Worm (Caenorhabditis elegans) whole organism, late embryonic: ENCODE data around the gene C05B5.1.

Experiments used
- F13H6.1 ChIP-seq: sonication (generic microtip); optimal IDR thresholded peaks from 2 replicates; lab custom pipeline; 2016; ENCODE audit warnings: missing genetic modification characterization, missing compliant biosample characterization
- T23F11.4 ChIP-seq: fragments of 200-800 bp; sonication (Bioruptor generic); optimal IDR thresholded peaks from 2 replicates; lab custom pipeline; 2018; ENCODE audit warnings: mild to moderate bottlenecking, missing genetic modification characterization, missing compliant biosample characterization
- ama-1 ChIP-seq: fragments of 150-350 bp; optimal IDR thresholded peaks from 2 replicates; lab custom pipeline; 2014
- ceh-22 ChIP-seq: sonication (generic microtip); optimal IDR thresholded peaks from 2 replicates; lab custom pipeline; 2017; ENCODE audit warnings: missing biosample characterization, missing genetic modification characterization
- ceh-24 ChIP-seq: sonication (generic microtip); optimal IDR thresholded peaks from 2 replicates; lab custom pipeline; 2016; ENCODE audit warnings: mild to moderate bottlenecking, missing genetic modification characterization, missing compliant biosample characterization
- ceh-34 ChIP-seq: sonication (generic microtip); optimal IDR thresholded peaks from 2 replicates; lab custom pipeline; 2016; ENCODE audit warnings: mild to moderate bottlenecking, missing genetic modification characterization, missing compliant biosample characterization
- ceh-45 ChIP-seq: fragments of 200-800 bp; sonication (Bioruptor generic); IDR thresholded peaks from 2 replicates; pipeline ENCODE4 v1.3.6; 2022; ENCODE audit warnings: missing genetic modification reagents, missing genetic modification characterization, missing compliant biosample characterization
- ceh-48 ChIP-seq: sonication (generic microtip); optimal IDR thresholded peaks from 2 replicates; lab custom pipeline; 2016; ENCODE audit warnings: missing genetic modification characterization, inconsistent platforms, missing compliant biosample characterization
- ceh-6 ChIP-seq: fragments of 200-800 bp; sonication (Bioruptor generic); optimal IDR thresholded peaks from 2 replicates; lab custom pipeline; 2018; ENCODE audit warnings: mild to moderate bottlenecking, missing genetic modification characterization, missing compliant biosample characterization
- che-1 ChIP-seq: sonication (generic microtip); optimal IDR thresholded peaks from 2 replicates; lab custom pipeline; 2016; ENCODE audit warnings: mild to moderate bottlenecking, missing genetic modification characterization, missing compliant biosample characterization
- dmd-4 ChIP-seq: sonication (generic microtip); optimal IDR thresholded peaks from 2 replicates; lab custom pipeline; 2016; ENCODE audit warnings: borderline replicate concordance, missing genetic modification characterization, missing compliant biosample characterization
- dve-1 ChIP-seq: sonication (generic microtip); optimal IDR thresholded peaks from 2 replicates; lab custom pipeline; 2017; ENCODE audit warnings: antibody characterized with exemption, mild to moderate bottlenecking, missing genetic modification characterization, missing compliant biosample characterization
- elt-4 ChIP-seq: sonication (generic microtip); optimal IDR thresholded peaks from 2 replicates; lab custom pipeline; 2016; ENCODE audit warnings: missing genetic modification characterization, missing compliant biosample characterization
- eyg-1 ChIP-seq: sonication (generic microtip); optimal IDR thresholded peaks from 2 replicates; lab custom pipeline; 2016; ENCODE audit warnings: missing genotype, missing genetic modification characterization, missing compliant biosample characterization
- hlh-30 ChIP-seq: sonication (generic microtip); optimal IDR thresholded peaks from 2 replicates; lab custom pipeline; 2017; ENCODE audit warnings: antibody characterized with exemption, missing genetic modification characterization, missing compliant biosample characterization; ENCODE audit not compliant: insufficient read depth
- hlh-6 ChIP-seq: sonication (generic microtip); optimal IDR thresholded peaks from 2 replicates; lab custom pipeline; 2016; ENCODE audit warnings: missing genotype, missing genetic modification characterization, missing compliant biosample characterization
- hlh-8 ChIP-seq: sonication (generic microtip); optimal IDR thresholded peaks from 2 replicates; lab custom pipeline; 2016; ENCODE audit warnings: missing genotype, missing genetic modification characterization, missing compliant biosample characterization
- lin-11 ChIP-seq: fragments of 200-800 bp; sonication (Bioruptor generic); optimal IDR thresholded peaks from 2 replicates; lab custom pipeline; 2018; ENCODE audit warnings: mild to moderate bottlenecking, missing genetic modification characterization, missing compliant biosample characterization
- nhr-232 ChIP-seq: sonication (generic microtip); optimal IDR thresholded peaks from 2 replicates; lab custom pipeline; 2016; ENCODE audit warnings: missing genetic modification characterization, missing compliant biosample characterization
- npax-4 ChIP-seq: sonication (generic microtip); optimal IDR thresholded peaks from 2 replicates; lab custom pipeline; 2016; ENCODE audit warnings: missing genetic modification characterization, missing compliant biosample characterization
- odd-2 ChIP-seq: sonication (generic microtip); optimal IDR thresholded peaks from 2 replicates; lab custom pipeline; 2017; ENCODE audit warnings: antibody characterized with exemption, mild to moderate bottlenecking, missing genetic modification characterization, missing compliant biosample characterization
- pag-3 ChIP-seq: sonication (generic microtip); optimal IDR thresholded peaks from 2 replicates; lab custom pipeline; 2016; ENCODE audit warnings: missing compliant biosample characterization, missing genetic modification characterization, borderline replicate concordance
- pha-2 ChIP-seq: sonication (generic microtip); optimal IDR thresholded peaks from 2 replicates; lab custom pipeline; 2017; ENCODE audit warnings: mild to moderate bottlenecking, missing genetic modification characterization, missing compliant biosample characterization
- pha-4 ChIP-seq: fragments of 150-350 bp; optimal IDR thresholded peaks from 2 replicates; lab custom pipeline; 2018; ENCODE audit warnings: missing biosample characterization, missing genetic modification reagents, missing genetic modification characterization
- pqm-1 ChIP-seq: sonication (generic microtip); optimal IDR thresholded peaks from 2 replicates; lab custom pipeline; 2016; ENCODE audit warnings: missing genetic modification characterization, missing compliant biosample characterization
- pros-1 ChIP-seq: fragments of 150-350 bp; optimal IDR thresholded peaks from 2 replicates; lab custom pipeline; 2014; ENCODE audit warnings: missing biosample characterization, missing genetic modification reagents, missing genetic modification characterization
- ref-2 ChIP-seq: sonication (generic microtip); optimal IDR thresholded peaks from 2 replicates; lab custom pipeline; 2016; ENCODE audit warnings: missing genetic modification characterization, missing compliant biosample characterization
- sdc-2 ChIP-seq: sonication (generic microtip); optimal IDR thresholded peaks from 2 replicates; lab custom pipeline; 2016; ENCODE audit warnings: missing genotype, missing genetic modification characterization, missing compliant biosample characterization
- sox-2 ChIP-seq: fragments of 200-800 bp; sonication (Bioruptor generic); IDR thresholded peaks from 2 replicates; pipeline ENCODE4 v1.3.6; 2022; ENCODE audit warnings: missing genetic modification reagents, missing genetic modification characterization, missing compliant biosample characterization
- sox-4 ChIP-seq: sonication (generic microtip); optimal IDR thresholded peaks from 2 replicates; lab custom pipeline; 2017; ENCODE audit warnings: mild to moderate bottlenecking, missing genetic modification characterization, inconsistent platforms, missing compliant biosample characterization
- ttx-3 ChIP-seq: sonication (generic microtip); optimal IDR thresholded peaks from 2 replicates; lab custom pipeline; 2016; ENCODE audit warnings: missing genetic modification reagents, missing genetic modification characterization, missing compliant biosample characterization
- unc-3 ChIP-seq, 2 experiments: fragments of 200-800 bp in 1 of 2; sonication (Bioruptor generic) in 1 of 2; sonication (generic microtip) in 1 of 2; conservative IDR thresholded peaks in 1 of 2; optimal IDR thresholded peaks in 1 of 2; 2 replicates each; pipeline versions ENCODE4 v1.3.6 to Lab custom; 2016 to 2022; ENCODE audit warnings: missing compliant biosample characterization in 2 of 2, missing genetic modification characterization in 2 of 2, missing genetic modification reagents in 1 of 2
- zip-5 ChIP-seq: sonication (generic microtip); optimal IDR thresholded peaks from 2 replicates; lab custom pipeline; 2016; ENCODE audit warnings: missing genetic modification characterization, missing compliant biosample characterization
- ztf-16 ChIP-seq: sonication (generic microtip); optimal IDR thresholded peaks from 2 replicates; lab custom pipeline; 2017; ENCODE audit warnings: missing genetic modification characterization, missing compliant biosample characterization

Gene C05B5.1

DNA sequence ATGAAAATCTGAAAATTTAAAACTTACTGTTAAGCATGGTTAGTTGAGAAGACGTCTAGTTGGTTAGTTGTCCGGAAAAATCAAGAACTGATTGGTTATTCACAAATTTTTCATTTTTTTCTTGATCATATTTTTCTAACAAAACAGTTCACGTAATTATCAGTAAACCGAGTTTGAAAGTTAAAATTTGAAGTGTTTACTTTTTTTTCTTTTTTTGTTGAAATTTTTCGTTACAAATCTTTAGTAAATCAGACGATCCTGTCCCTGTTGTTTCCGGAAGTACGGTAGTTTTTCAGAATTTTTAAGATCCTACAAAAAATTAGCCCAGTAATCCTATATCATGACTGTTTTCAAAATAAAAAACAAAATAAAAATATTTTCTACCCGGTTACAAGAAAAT lies 12.2 kb upstream of the C05B5.1 start, which contains the start of gene C05B5.2:
Gene C05B5.2, minus strand, starts transcription at position 101 of the 400 bp plus-strand sequence.
- TF ChIP-seq pag-3 (tag; lab: Kevin White, UChicago), result no peak
- no peak for TF ChIP-seq unc-3 (GFP tag; conservative IDR thresholded peaks at IDR 0.05; lab: Robert Waterston, UW)
- TF ChIP-seq unc-3 (tag; optimal IDR thresholded peaks at IDR 0.05; lab: Kevin White, UChicago), result no peak

DNA sequence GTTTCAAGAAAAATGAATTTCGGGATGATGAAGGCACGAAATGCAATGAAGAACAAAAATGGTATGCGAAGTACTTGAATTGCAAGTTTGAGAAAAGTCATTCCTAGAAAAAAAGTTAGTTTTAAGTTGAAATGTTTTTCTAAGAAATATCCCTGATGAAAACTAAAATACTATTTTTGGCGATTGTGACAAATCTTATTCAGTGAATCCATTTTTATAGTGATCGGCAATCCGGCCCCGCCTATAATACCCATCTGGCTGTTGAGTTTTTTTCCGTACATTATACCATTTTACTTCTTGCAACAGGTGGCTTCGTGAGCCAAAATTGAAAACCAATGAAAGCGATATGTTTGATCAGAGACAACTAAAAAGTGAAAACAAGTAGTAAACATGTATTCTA lies 11.0 kb upstream of the C05B5.1 start, which contains the start of gene C05B5.17:
Gene C05B5.17, minus strand, starts transcription at position 101 of the 400 bp plus-strand sequence.
- TF ChIP-seq ztf-16 (no peak), hlh-30 (tag; lab: Kevin White, UChicago) (no peak), che-1 (tag; lab: Kevin White, UChicago) (no peak), T23F11.4 (GFP tag; lab: Kevin White, UChicago) (no peak), eyg-1 (tag; lab: Kevin White, UChicago) (no peak), ceh-48 (tag; lab: Kevin White, UChicago) (no peak), sdc-2 (tag; lab: Kevin White, UChicago) (no peak), sox-4 (tag; lab: Kevin White, UChicago) (no peak), ceh-45 (GFP tag; lab: Robert Waterston, UW) (no peak), npax-4 (tag; lab: Kevin White, UChicago) (no peak), pqm-1 (no peak), ceh-22 (tag; lab: Kevin White, UChicago) (no peak), pag-3 (tag; lab: Kevin White, UChicago) (no peak), dve-1 (no peak), nhr-232 (tag; lab: Kevin White, UChicago) (no peak), elt-4 (tag; lab: Kevin White, UChicago) (no peak), odd-2 (tag; lab: Kevin White, UChicago) (no peak), dmd-4 (tag; lab: Kevin White, UChicago) (no peak)
- TF ChIP-seq, all 69 proteins: peak for 0

ce11 chrIII:9997890-9998289 lies 9.6 kb upstream of the C05B5.1 start, which contains the start of gene pqn-8:
pqn-8 (minus strand) TSS chrIII:9997990.
- TF ChIP-seq pros-1 (no peak), sox-2 (GFP tag; lab: Robert Waterston, UW) (no peak), F13H6.1 (tag; lab: Kevin White, UChicago) (no peak)
- TF ChIP-seq, all 69 proteins: peak for 0

DNA sequence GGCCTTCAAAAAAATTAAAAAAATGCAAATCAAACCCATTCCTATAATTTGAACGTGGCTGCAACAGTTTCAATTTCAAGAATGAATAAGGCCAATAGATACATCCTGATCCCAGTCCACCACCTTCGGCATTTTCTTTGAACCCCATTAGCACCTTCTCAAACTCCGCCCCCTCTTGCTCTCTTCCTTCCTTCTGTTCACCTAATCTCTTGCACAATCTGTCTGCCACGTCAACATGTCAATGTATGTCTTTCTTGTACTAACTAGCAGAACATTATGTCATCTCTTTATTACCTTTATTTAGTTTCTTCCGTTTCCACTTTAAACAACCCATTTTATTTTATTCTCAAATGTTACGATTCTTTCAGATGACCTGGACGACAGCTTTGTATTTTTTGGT lies 5.3 kb upstream of the C05B5.1 start, which contains the start of gene C05B5.4:
Gene C05B5.4, plus strand, starts transcription at position 351 of the 400 bp plus-strand sequence.
- TF ChIP-seq pha-4 (tag; lab: Kevin White, UChicago) (no peak), elt-4 (tag; lab: Kevin White, UChicago) (no peak), ceh-6 (GFP tag; lab: Kevin White, UChicago) (no peak), pqm-1 (no peak), hlh-6 (tag; lab: Kevin White, UChicago) (no peak), lin-11 (tag; lab: Kevin White, UChicago) (no peak), odd-2 (tag; lab: Kevin White, UChicago) (no peak)

DNA sequence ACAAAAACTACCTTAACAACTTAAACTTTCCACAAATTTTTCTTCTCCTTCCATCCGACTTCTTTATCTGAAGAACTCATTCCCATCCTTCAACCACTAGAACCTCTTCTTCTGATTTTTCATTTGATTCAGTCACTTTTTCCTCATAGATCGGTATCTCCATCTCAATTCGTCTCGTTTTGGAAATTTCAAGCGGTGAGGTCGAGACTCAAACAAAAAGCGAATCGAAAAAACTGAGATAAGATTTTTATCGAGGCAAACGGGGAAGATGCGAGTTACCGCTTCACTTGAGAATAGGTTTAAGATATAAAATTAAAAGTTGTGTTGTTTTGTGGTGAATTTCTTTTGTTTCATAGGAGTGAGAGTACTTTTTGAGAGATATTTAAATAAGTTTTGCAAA lies 3.1 kb upstream of the C05B5.1 start:
- TF ChIP-seq elt-4 (tag; lab: Kevin White, UChicago), result no peak
- no peak for TF ChIP-seq ceh-34 (tag; lab: Kevin White, UChicago)
- TF ChIP-seq ceh-24 (tag; lab: Kevin White, UChicago), result no peak
- TF ChIP-seq eyg-1 (tag; lab: Kevin White, UChicago), result no peak
- no peak for TF ChIP-seq pqm-1
- no peak for TF ChIP-seq ama-1 (lab: Kevin White, UChicago)
- no peak for TF ChIP-seq ref-2 (tag; lab: Kevin White, UChicago)
- TF ChIP-seq hlh-8 (tag; lab: Kevin White, UChicago), result no peak
- TF ChIP-seq che-1 (tag; lab: Kevin White, UChicago), result no peak
- no peak for TF ChIP-seq F13H6.1 (tag; lab: Kevin White, UChicago)
- no peak for TF ChIP-seq pha-2 (tag; lab: Kevin White, UChicago)
- no peak for TF ChIP-seq zip-5 (tag; lab: Kevin White, UChicago)
- no peak for TF ChIP-seq ttx-3
